Fruit fly (Drosophila melanogaster) whole organism, embryonic: ENCODE data around the gene Ir94h.

Experiments
- ATbp ChIP-seq: fragments of 200-800 bp; sonication (Bioruptor generic); optimal IDR thresholded peaks from 2 replicates; lab custom pipeline; 2017; ENCODE audit warnings: missing biosample characterization, mild to moderate bottlenecking, missing genetic modification characterization, missing genetic modification reagents
- CG10274 ChIP-seq: fragments of 200-800 bp; sonication (Bioruptor generic); optimal IDR thresholded peaks from 3 replicates; lab custom pipeline; 2017; ENCODE audit warnings: missing biosample characterization, mild to moderate bottlenecking, missing genetic modification characterization
- CG10321 ChIP-seq: fragments of 200-800 bp; sonication (Bioruptor generic); IDR thresholded peaks from 2 replicates; pipeline ENCODE4 v1.3.6; 2022; ENCODE audit warnings: missing biosample characterization, missing genetic modification characterization
- CG11560 ChIP-seq: fragments of 200-800 bp; sonication (Bioruptor generic); IDR thresholded peaks from 3 replicates; pipeline ENCODE4 v1.3.6; 2022; ENCODE audit warnings: missing biosample characterization, missing genetic modification characterization
- CG13296 ChIP-seq: fragments of 200-800 bp; sonication (Bioruptor generic); optimal IDR thresholded peaks from 3 replicates; lab custom pipeline; 2018; ENCODE audit warnings: missing biosample characterization, mild to moderate bottlenecking, missing genetic modification characterization
- CG14667 ChIP-seq: fragments of 200-800 bp; sonication (Bioruptor generic); IDR thresholded peaks from 2 replicates; pipeline ENCODE4 v1.3.6; 2022; ENCODE audit warnings: missing biosample characterization, missing genetic modification characterization
- CG15073 ChIP-seq: fragments of 200-800 bp; sonication (Bioruptor generic); optimal IDR thresholded peaks from 2 replicates; lab custom pipeline; 2016; ENCODE audit warnings: missing biosample characterization, missing genetic modification characterization
- CG18011 ChIP-seq: fragments of 200-800 bp; sonication (Bioruptor generic); optimal IDR thresholded peaks from 2 replicates; lab custom pipeline; 2017; ENCODE audit warnings: missing biosample characterization, missing genetic modification characterization, mild to moderate bottlenecking, moderate library complexity, missing genotype
- CG2116 ChIP-seq: fragments of 200-800 bp; sonication (Bioruptor generic); optimal IDR thresholded peaks from 3 replicates; lab custom pipeline; 2018; ENCODE audit warnings: missing biosample characterization, mild to moderate bottlenecking, missing genetic modification characterization
- CG31224 ChIP-seq: fragments of 200-800 bp; sonication (Bioruptor generic); IDR thresholded peaks from 2 replicates; pipeline ENCODE4 v1.3.6; 2022; ENCODE audit warnings: missing biosample characterization, missing genetic modification characterization
- CG4404 ChIP-seq: fragments of 200-800 bp; sonication (Bioruptor generic); IDR thresholded peaks from 2 replicates; pipeline ENCODE4 v1.3.6; 2022; ENCODE audit warnings: missing biosample characterization, missing genetic modification characterization
- CG6654 ChIP-seq: fragments of 200-800 bp; sonication (Bioruptor generic); optimal IDR thresholded peaks from 2 replicates; lab custom pipeline; 2017; ENCODE audit warnings: missing biosample characterization, mild to moderate bottlenecking, missing genetic modification characterization
- CG7357 ChIP-seq: fragments of 200-800 bp; sonication (Bioruptor generic); IDR thresholded peaks from 3 replicates; pipeline ENCODE4 v1.3.6; 2022; ENCODE audit warnings: missing biosample characterization, missing genetic modification characterization
- CG7839 ChIP-seq: fragments of 200-800 bp; sonication (Bioruptor generic); optimal IDR thresholded peaks from 3 replicates; lab custom pipeline; 2018; ENCODE audit warnings: missing biosample characterization, mild to moderate bottlenecking, missing genetic modification characterization, moderate library complexity
- CG8478 ChIP-seq: fragments of >200 bp; optimal IDR thresholded peaks from 2 replicates; lab custom pipeline; 2018
- Deaf1 ChIP-seq: fragments of 200-800 bp; optimal IDR thresholded peaks from 3 replicates; lab custom pipeline; 2019; ENCODE audit warnings: missing biosample characterization, mild to moderate bottlenecking, missing genetic modification characterization, moderate library complexity
- Drgx ChIP-seq: fragments of 200-800 bp; sonication (Bioruptor generic); IDR thresholded peaks from 2 replicates; pipeline ENCODE4 v1.3.6; 2022; ENCODE audit warnings: missing biosample characterization, missing genetic modification characterization
- HHEX ChIP-seq: fragments of 200-800 bp; sonication (Bioruptor generic); optimal IDR thresholded peaks from 3 replicates; lab custom pipeline; 2017; ENCODE audit warnings: missing biosample characterization, mild to moderate bottlenecking, missing genetic modification characterization, missing genetic modification reagents
- Hey ChIP-seq: fragments of 200-800 bp; sonication (Bioruptor generic); optimal IDR thresholded peaks from 3 replicates; lab custom pipeline; 2018; ENCODE audit warnings: missing biosample characterization, mild to moderate bottlenecking, missing genetic modification characterization
- Mad ChIP-seq: fragments of 200-800 bp; sonication (Bioruptor generic); optimal IDR thresholded peaks from 2 replicates; lab custom pipeline; 2016; ENCODE audit warnings: missing biosample characterization, missing genetic modification characterization
- Max ChIP-seq: fragments of 200-800 bp; sonication (Bioruptor generic); optimal IDR thresholded peaks from 2 replicates; lab custom pipeline; 2016; ENCODE audit warnings: missing biosample characterization, mild to moderate bottlenecking, missing genetic modification characterization
- Med ChIP-seq: fragments of 200-800 bp; sonication (Bioruptor generic); peaks from one replicate; lab custom pipeline; 2016; ENCODE audit warnings: missing biosample characterization, missing genetic modification characterization, mild to moderate bottlenecking, inconsistent platforms, moderate library complexity
- NC2α ChIP-seq: fragments of 200-800 bp; sonication (Bioruptor generic); optimal IDR thresholded peaks from 2 replicates; lab custom pipeline; 2016; ENCODE audit warnings: missing biosample characterization, missing genetic modification characterization
- Nf-YC ChIP-seq: fragments of 200-800 bp; optimal IDR thresholded peaks from 3 replicates; lab custom pipeline; 2019; ENCODE audit warnings: missing biosample characterization, mild to moderate bottlenecking, missing genetic modification characterization, moderate library complexity
- NfI ChIP-seq: fragments of 200-800 bp; sonication (Bioruptor generic); optimal IDR thresholded peaks from 3 replicates; lab custom pipeline; 2018; ENCODE audit warnings: missing biosample characterization, mild to moderate bottlenecking, missing genetic modification characterization, moderate library complexity
- Sin3A ChIP-seq: fragments of >200 bp; optimal IDR thresholded peaks from 2 replicates; lab custom pipeline; 2018
- Sox102F ChIP-seq: fragments of 200-800 bp; sonication (Bioruptor generic); optimal IDR thresholded peaks from 2 replicates; lab custom pipeline; 2018; ENCODE audit warnings: missing biosample characterization, mild to moderate bottlenecking, missing genetic modification characterization, moderate library complexity
- Sry-δ ChIP-seq: fragments of 200-800 bp; sonication (Bioruptor generic); optimal IDR thresholded peaks from 2 replicates; lab custom pipeline; 2016; ENCODE audit warnings: missing biosample characterization, missing genetic modification characterization
- Tbp ChIP-seq: fragments of >200 bp; optimal IDR thresholded peaks from 2 replicates; lab custom pipeline; 2018; ENCODE audit warnings: missing biosample characterization, missing genetic modification characterization
- Usf ChIP-seq: fragments of 200-800 bp; sonication (Bioruptor generic); optimal IDR thresholded peaks from 2 replicates; lab custom pipeline; 2017; ENCODE audit warnings: missing genotype, missing biosample characterization, missing genetic modification characterization
- ap ChIP-seq: fragments of 200-800 bp; sonication (Bioruptor generic); IDR thresholded peaks from 2 replicates; pipeline ENCODE4 v1.3.6; 2022; ENCODE audit warnings: missing biosample characterization, missing genetic modification characterization
- ato ChIP-seq: fragments of 200-800 bp; sonication (Bioruptor generic); IDR thresholded peaks from 2 replicates; pipeline ENCODE4 v1.3.6; 2022; ENCODE audit warnings: missing biosample characterization, missing genetic modification characterization; ENCODE audit not compliant: partially characterized antibody
- cato ChIP-seq: fragments of 200-800 bp; sonication (Bioruptor generic); optimal IDR thresholded peaks from 2 replicates; lab custom pipeline; 2016; ENCODE audit warnings: missing biosample characterization, missing genetic modification characterization, borderline replicate concordance
- chm ChIP-seq: fragments of 200-800 bp; sonication (Bioruptor generic); IDR thresholded peaks from 2 replicates; pipeline ENCODE4 v1.3.6; 2022; ENCODE audit warnings: missing biosample characterization, missing genetic modification characterization
- ci ChIP-seq: fragments of 200-800 bp; sonication (Bioruptor generic); IDR thresholded peaks from 3 replicates; pipeline ENCODE4 v1.3.6; 2022; ENCODE audit warnings: missing biosample characterization, missing genetic modification characterization
- da ChIP-seq: fragments of 200-800 bp; sonication (Bioruptor generic); optimal IDR thresholded peaks from 2 replicates; lab custom pipeline; 2016; ENCODE audit warnings: missing biosample characterization, missing genetic modification characterization
- dan ChIP-seq: fragments of 200-800 bp; sonication (Bioruptor generic); IDR thresholded peaks from 2 replicates; pipeline ENCODE4 v1.3.6; 2022; ENCODE audit warnings: missing biosample characterization, missing genetic modification characterization
- ems ChIP-seq: fragments of 200-800 bp; sonication (Bioruptor generic); optimal IDR thresholded peaks from 3 replicates; lab custom pipeline; 2016; ENCODE audit warnings: missing biosample characterization, missing genetic modification characterization
- fd102C ChIP-seq: fragments of 200-800 bp; sonication (Bioruptor generic); optimal IDR thresholded peaks from 2 replicates; lab custom pipeline; 2018; ENCODE audit warnings: missing biosample characterization, mild to moderate bottlenecking, missing genetic modification characterization, moderate library complexity
- gcm ChIP-seq: fragments of 200-800 bp; sonication (Bioruptor generic); optimal IDR thresholded peaks from 2 replicates; lab custom pipeline; 2019; ENCODE audit warnings: missing biosample characterization, mild to moderate bottlenecking, missing genetic modification characterization, moderate library complexity
- grn ChIP-seq: fragments of 200-800 bp; sonication (Bioruptor generic); optimal IDR thresholded peaks from 3 replicates; lab custom pipeline; 2017; ENCODE audit warnings: missing biosample characterization, missing genetic modification characterization
- gsb ChIP-seq: fragments of 200-800 bp; sonication (Bioruptor generic); IDR thresholded peaks from 2 replicates; pipeline ENCODE4 v1.3.6; 2022; ENCODE audit warnings: missing biosample characterization, missing genetic modification characterization
- ken ChIP-seq: fragments of 200-800 bp; sonication (Bioruptor generic); IDR thresholded peaks from 3 replicates; pipeline ENCODE4 v1.3.6; 2022; ENCODE audit warnings: missing biosample characterization, missing genetic modification characterization
- luna ChIP-seq: fragments of 200-800 bp; sonication (Bioruptor generic); optimal IDR thresholded peaks from 2 replicates; lab custom pipeline; 2016; ENCODE audit warnings: missing biosample characterization, missing genetic modification characterization
- oc ChIP-seq: fragments of 200-800 bp; sonication (Bioruptor generic); optimal IDR thresholded peaks from 2 replicates; lab custom pipeline; 2018; ENCODE audit warnings: missing biosample characterization, mild to moderate bottlenecking, missing genetic modification characterization, moderate library complexity
- pb ChIP-seq: fragments of 200-800 bp; sonication (Bioruptor generic); optimal IDR thresholded peaks from 3 replicates; lab custom pipeline; 2016; ENCODE audit warnings: missing biosample characterization, missing genetic modification characterization
- scrt ChIP-seq: fragments of 200-800 bp; sonication (Bioruptor generic); optimal IDR thresholded peaks from 2 replicates; lab custom pipeline; 2018; ENCODE audit warnings: missing biosample characterization, mild to moderate bottlenecking, missing genetic modification characterization, moderate library complexity
- sim ChIP-seq: fragments of 200-800 bp; sonication (Bioruptor generic); IDR thresholded peaks from 2 replicates; pipeline ENCODE4 v1.3.6; 2022; ENCODE audit warnings: missing biosample characterization, missing genetic modification characterization
- so ChIP-seq: fragments of 200-800 bp; sonication (Bioruptor generic); IDR thresholded peaks from 3 replicates; pipeline ENCODE4 v1.3.6; 2022; ENCODE audit warnings: missing biosample characterization, missing genetic modification characterization
- tap ChIP-seq: fragments of 200-800 bp; optimal IDR thresholded peaks from 3 replicates; lab custom pipeline; 2019; ENCODE audit warnings: missing biosample characterization, mild to moderate bottlenecking, missing genetic modification characterization, moderate library complexity
- toy ChIP-seq: fragments of 200-800 bp; sonication (Bioruptor generic); IDR thresholded peaks from 2 replicates; pipeline ENCODE4 v1.3.6; 2022; ENCODE audit warnings: missing biosample characterization, missing genetic modification characterization
- trem ChIP-seq: fragments of 200-800 bp; optimal IDR thresholded peaks from 3 replicates; lab custom pipeline; 2019; ENCODE audit warnings: missing biosample characterization, mild to moderate bottlenecking, missing genetic modification characterization, moderate library complexity
- ttk ChIP-seq: fragments of 200-800 bp; sonication (Bioruptor generic); IDR thresholded peaks from 2 replicates; pipeline ENCODE4 v2.1.2; 2022; ENCODE audit warnings: missing biosample characterization, missing genetic modification characterization
- tup ChIP-seq: fragments of 200-800 bp; sonication (Bioruptor generic); optimal IDR thresholded peaks from 2 replicates; lab custom pipeline; 2016; ENCODE audit warnings: missing biosample characterization, mild to moderate bottlenecking, missing genetic modification characterization, moderate library complexity
- vfl ChIP-seq: fragments of 200-800 bp; sonication (Bioruptor generic); optimal IDR thresholded peaks from 2 replicates; lab custom pipeline; 2016; ENCODE audit warnings: missing biosample characterization, missing genetic modification characterization

The Ir94h gene

dm6 chr3R:23530886-23531285 is 43.6 kb downstream of the Ir94h start, which contains the start of gene CG10175 (continued):
- no peak for TF ChIP-seq ato (GFP tag; lab: Robert Waterston, UW)
- no peak for TF ChIP-seq Mad (GFP tag; lab: Kevin White, UChicago)
- 0 out of 2 replicates have a peak, but pooled peaks have one; percentile 12 for TF ChIP-seq ap
- TF ChIP-seq CG18011 (GFP tag; lab: Kevin White, UChicago) = no peak
- no peak for TF ChIP-seq NC2α
- no peak for TF ChIP-seq HHEX (GFP tag; lab: Kevin White, UChicago)
- TF ChIP-seq NfI (GFP tag; lab: Kevin White, UChicago) = no peak
- peak; percentile 34 for TF ChIP-seq Deaf1 (tag; lab: Kevin White, UChicago)
- no peak for TF ChIP-seq CG13296 (GFP tag; lab: Kevin White, UChicago)
- TF ChIP-seq ATbp = no peak
- no peak for TF ChIP-seq fd102C (GFP tag; lab: Kevin White, UChicago)
- no peak for TF ChIP-seq da (GFP tag; lab: Kevin White, UChicago)
- no peak for TF ChIP-seq CG2116 (GFP tag; lab: Kevin White, UChicago)
- no peak for TF ChIP-seq pb (GFP tag; lab: Kevin White, UChicago)
- TF ChIP-seq ci (GFP tag; lab: Robert Waterston, UW) = peak; percentile 57
- TF ChIP-seq dan = no peak
- TF ChIP-seq CG10321 (GFP tag; lab: Robert Waterston, UW) = no peak
- TF ChIP-seq Max = no peak
- TF ChIP-seq vfl = no peak
- no peak for TF ChIP-seq Usf (GFP tag; lab: Kevin White, UChicago)
- no peak for TF ChIP-seq oc
- TF ChIP-seq ken (GFP tag; lab: Robert Waterston, UW) = peak; percentile 22; the same call in 1 of the 3 replicates
- no peak for TF ChIP-seq chm (GFP tag; lab: Robert Waterston, UW)
- no peak for TF ChIP-seq CG14667 (GFP tag; lab: Robert Waterston, UW)
- TF ChIP-seq gsb (GFP tag; lab: Robert Waterston, UW) = no peak
- TF ChIP-seq ems (GFP tag; lab: Kevin White, UChicago) = no peak
- no peak for TF ChIP-seq Med (GFP tag; lab: Kevin White, UChicago)
- TF ChIP-seq so (GFP tag; lab: Robert Waterston, UW) = no peak
- TF ChIP-seq sim (GFP tag; lab: Robert Waterston, UW) = no peak
- TF ChIP-seq trem = no peak
- no peak for TF ChIP-seq CG15073 (GFP tag; lab: Kevin White, UChicago)
- TF ChIP-seq Tbp (GFP tag; lab: Kevin White, UChicago) = no peak
- TF ChIP-seq luna (GFP tag; lab: Kevin White, UChicago) = no peak
- no peak for TF ChIP-seq CG10274 (GFP tag; lab: Kevin White, UChicago)
- no peak for TF ChIP-seq Nf-YC
- no peak for TF ChIP-seq ttk (GFP tag; lab: Robert Waterston, UW)
- no peak for TF ChIP-seq scrt (GFP tag; lab: Kevin White, UChicago)
- TF ChIP-seq tup = no peak
- TF ChIP-seq cato = no peak

DNA sequence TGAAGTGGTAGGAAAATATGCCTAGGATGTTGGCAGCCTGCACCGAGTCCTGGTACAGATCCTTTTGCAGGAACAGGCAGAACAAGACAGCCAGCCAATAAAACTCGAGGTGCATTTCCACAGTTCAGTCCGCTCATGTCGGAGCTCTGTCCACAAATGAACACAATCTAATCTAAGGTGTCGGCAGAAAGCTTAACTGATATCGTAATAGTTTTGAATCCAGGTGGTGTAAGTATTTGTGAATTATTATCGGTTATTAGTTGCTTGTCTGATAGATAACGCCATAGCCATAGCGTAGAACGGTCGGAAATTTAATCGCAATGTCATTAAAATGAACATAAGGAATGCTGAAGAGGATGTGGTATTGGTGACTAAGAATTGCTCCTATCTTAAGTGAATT is 47.3 kb downstream of the Ir94h start, which contains the start of gene Ugt303B3:
Gene Ugt303B3 (minus strand): TSS at position 159 of the 400 bp plus-strand sequence.
- TF ChIP-seq Hey (tag; lab: Kevin White, UChicago) (no peak), grn (GFP tag; lab: Kevin White, UChicago) (peak; percentile 41), CG31224 (GFP tag; lab: Robert Waterston, UW) (no peak), gcm (no peak), tap (tag; lab: Kevin White, UChicago) (no peak), CG7357 (GFP tag; lab: Robert Waterston, UW) (no peak), Sox102F (GFP tag; lab: Kevin White, UChicago) (no peak), CG7839 (tag; lab: Kevin White, UChicago) (no peak), Sin3A (lab: Kevin White, UChicago) (no peak), Sry-δ (no peak), CG6654 (GFP tag; lab: Kevin White, UChicago) (no peak), toy (GFP tag; lab: Robert Waterston, UW) (0 out of 2 replicates have a peak, but pooled peaks have one; percentile 14), CG11560 (tag; lab: Robert Waterston, UW) (no peak), Drgx (GFP tag; lab: Robert Waterston, UW) (no peak), CG8478 (no peak), Nf-YC (peak; percentile 8), CG4404 (GFP tag; lab: Robert Waterston, UW) (0 out of 2 replicates have a peak, but pooled peaks have one; percentile 8)
